Worm (Caenorhabditis elegans): ENCODE data around the gene F11E6.10.
A peak's percentile ranks its signal among the peaks of the same experiment; 100 is the strongest.

- no peak for TF ChIP-seq mdl-1 (tag; optimal IDR thresholded peaks at IDR 0.05)
- peak; percentile 56 for TF ChIP-seq cey-2 (tag; optimal IDR thresholded peaks at IDR 0.05; ENCODE audit: borderline replicate concordance, insufficient read depth)
- TF ChIP-seq snpc-4 (tag; optimal IDR thresholded peaks at IDR 0.05) = no peak
- TF ChIP-seq madf-9 (GFP tag; conservative IDR thresholded peaks at IDR 0.05) = no peak
- no peak for TF ChIP-seq fos-1 (tag; optimal IDR thresholded peaks at IDR 0.05)
- no peak for TF ChIP-seq lin-39 (tag; optimal IDR thresholded peaks at IDR 0.05)
- TF ChIP-seq hlh-30 (tag; optimal IDR thresholded peaks at IDR 0.05; ENCODE audit: insufficient read depth) = peak; percentile 40
- TF ChIP-seq ZK546.5 (tag; optimal IDR thresholded peaks at IDR 0.05) = no peak
- no peak for TF ChIP-seq nhr-41 (GFP tag; IDR thresholded peaks at IDR 0.05)
Measured at ce11 chrIV:17474047-17474446, 11.1 kb upstream of the F11E6.10 start.

Measured in whole organism, L4 larva.